Fruit fly (Drosophila melanogaster) whole organism, embryonic: ENCODE measurements around the gene mRRF1.

Source experiments
- Awh ChIP-seq: fragments of 200-800 bp; sonication (Bioruptor generic); IDR thresholded peaks from 2 replicates; pipeline ENCODE4, ENCODE4 v1.3.6; 2022; ENCODE audit warnings: missing biosample characterization, missing genetic modification characterization
- Blimp-1 ChIP-seq: fragments of 200-800 bp; sonication (Bioruptor generic); optimal IDR thresholded peaks from 3 replicates; lab custom pipeline; 2018; ENCODE audit warnings: missing biosample characterization, missing genetic modification characterization, mild to moderate bottlenecking, moderate library complexity, missing genetic modification reagents
- CG10431 ChIP-seq: fragments of 200-800 bp; sonication (Bioruptor generic); optimal IDR thresholded peaks from 3 replicates; lab custom pipeline; 2018; ENCODE audit warnings: missing biosample characterization, mild to moderate bottlenecking, missing genetic modification characterization
- CG12659 ChIP-seq: fragments of 200-800 bp; sonication (Bioruptor generic); optimal IDR thresholded peaks from 3 replicates; lab custom pipeline; 2017; ENCODE audit warnings: mild to moderate bottlenecking, missing biosample characterization, missing genetic modification reagents, missing genetic modification characterization
- CG13894 ChIP-seq: fragments of 200-800 bp; sonication (Bioruptor generic); optimal IDR thresholded peaks from 3 replicates; lab custom pipeline; 2018; ENCODE audit warnings: missing biosample characterization, mild to moderate bottlenecking, missing genetic modification characterization, moderate library complexity
- CG16779 ChIP-seq: fragments of 200-800 bp; sonication (Bioruptor generic); IDR thresholded peaks from 2 replicates; pipeline ENCODE4 v1.3.6; 2022; ENCODE audit warnings: missing biosample characterization, missing genetic modification characterization
- CG18619 ChIP-seq: fragments of 200-800 bp; sonication (Bioruptor generic); optimal IDR thresholded peaks from 3 replicates; lab custom pipeline; 2017; ENCODE audit warnings: missing biosample characterization, mild to moderate bottlenecking, missing genetic modification characterization
- CG2120 ChIP-seq: fragments of 200-800 bp; sonication (Bioruptor generic); optimal IDR thresholded peaks from 3 replicates; lab custom pipeline; 2016; ENCODE audit warnings: missing biosample characterization, missing genetic modification characterization
- CG2875 ChIP-seq: fragments of 200-800 bp; sonication (Bioruptor generic); optimal IDR thresholded peaks from 2 replicates; lab custom pipeline; 2017; ENCODE audit warnings: missing biosample characterization, mild to moderate bottlenecking, missing genetic modification characterization, missing genetic modification reagents
- CG30431 ChIP-seq: fragments of 200-800 bp; sonication (Bioruptor generic); optimal IDR thresholded peaks from 2 replicates; lab custom pipeline; 2017; ENCODE audit warnings: missing biosample characterization, missing genetic modification characterization
- CG3407 ChIP-seq: fragments of 200-800 bp; sonication (Bioruptor generic); optimal IDR thresholded peaks from 2 replicates; lab custom pipeline; 2018; ENCODE audit warnings: missing biosample characterization, mild to moderate bottlenecking, missing genetic modification characterization
- CG3726 ChIP-seq: fragments of 200-800 bp; sonication (Bioruptor generic); IDR thresholded peaks from 3 replicates; pipeline ENCODE4, ENCODE4 v1.3.6; 2022; ENCODE audit warnings: missing biosample characterization, missing genetic modification characterization
- CG4282 ChIP-seq: fragments of 200-800 bp; sonication (Bioruptor generic); optimal IDR thresholded peaks from 2 replicates; lab custom pipeline; 2016; ENCODE audit warnings: missing biosample characterization, missing genetic modification characterization
- CG6175 ChIP-seq: fragments of 200-800 bp; sonication (Bioruptor generic); IDR thresholded peaks from 3 replicates; pipeline ENCODE4 v1.3.6; 2022; ENCODE audit warnings: missing biosample characterization, missing genetic modification characterization
- CG8089 ChIP-seq: fragments of 200-800 bp; sonication (Bioruptor generic); optimal IDR thresholded peaks from 3 replicates; lab custom pipeline; 2016; ENCODE audit warnings: missing biosample characterization, missing genetic modification characterization
- CG9876 ChIP-seq: fragments of 200-800 bp; sonication (Bioruptor generic); optimal IDR thresholded peaks from 2 replicates; lab custom pipeline; 2016; ENCODE audit warnings: missing biosample characterization, missing genetic modification characterization
- CkIIα-i1 ChIP-seq: fragments of 200-800 bp; sonication (Bioruptor generic); IDR thresholded peaks from 2 replicates; pipeline ENCODE4 v1.3.6; 2022; ENCODE audit warnings: missing biosample characterization, missing genetic modification characterization
- HLHmδ ChIP-seq: fragments of 200-800 bp; sonication (Bioruptor generic); optimal IDR thresholded peaks from 2 replicates; lab custom pipeline; 2018; ENCODE audit warnings: missing biosample characterization, mild to moderate bottlenecking, missing genetic modification characterization, moderate library complexity
- NFAT ChIP-seq: fragments of 200-800 bp; sonication (Bioruptor generic); IDR thresholded peaks from 2 replicates; pipeline ENCODE4 v1.3.6; 2022; ENCODE audit warnings: missing biosample characterization, missing genetic modification characterization
- Scr ChIP-seq: fragments of 200-800 bp; sonication (Bioruptor generic); IDR thresholded peaks from 2 replicates; pipeline ENCODE4 v1.3.6; 2022; ENCODE audit warnings: missing biosample characterization, missing genetic modification characterization; ENCODE audit not compliant: partially characterized antibody
- Sin3A ChIP-seq: fragments of >200 bp; optimal IDR thresholded peaks from 2 replicates; lab custom pipeline; 2018
- Spps ChIP-seq: fragments of 200-800 bp; sonication (Bioruptor generic); optimal IDR thresholded peaks from 2 replicates; lab custom pipeline; 2018; ENCODE audit warnings: missing biosample characterization, mild to moderate bottlenecking, missing genetic modification characterization
- Xbp1 ChIP-seq: fragments of 200-800 bp; sonication (Bioruptor generic); optimal IDR thresholded peaks from 3 replicates; lab custom pipeline; 2016; ENCODE audit warnings: missing biosample characterization, mild to moderate bottlenecking, missing genetic modification characterization
- ap ChIP-seq: fragments of 200-800 bp; sonication (Bioruptor generic); IDR thresholded peaks from 2 replicates; pipeline ENCODE4 v1.3.6; 2022; ENCODE audit warnings: missing biosample characterization, missing genetic modification characterization
- az2 ChIP-seq: fragments of 200-800 bp; sonication (Bioruptor generic); optimal IDR thresholded peaks from 3 replicates; lab custom pipeline; 2016; ENCODE audit warnings: missing biosample characterization, missing genetic modification characterization
- chif ChIP-seq, 2 experiments: fragments of 200-800 bp; sonication (Bioruptor generic); optimal IDR thresholded peaks; 3 replicates each; lab custom pipeline; 2016; ENCODE audit warnings: missing biosample characterization in 2 of 2, missing genetic modification characterization in 2 of 2
- dm ChIP-seq: fragments of 200-800 bp; sonication (Bioruptor generic); optimal IDR thresholded peaks from 3 replicates; lab custom pipeline; 2016; ENCODE audit warnings: missing biosample characterization, missing genetic modification characterization
- en ChIP-seq: fragments of 200-800 bp; sonication (Bioruptor generic); optimal IDR thresholded peaks from 2 replicates; lab custom pipeline; 2016; ENCODE audit warnings: missing biosample characterization, missing genetic modification characterization
- esg ChIP-seq: fragments of 200-800 bp; sonication (Bioruptor generic); conservative IDR thresholded peaks from 2 replicates; pipeline ENCODE4 v1.3.6; 2022; ENCODE audit warnings: missing biosample characterization, missing genetic modification characterization
- fu2 ChIP-seq: fragments of 200-800 bp; sonication (Bioruptor generic); optimal IDR thresholded peaks from 2 replicates; lab custom pipeline; 2016; ENCODE audit warnings: missing biosample characterization, missing genetic modification characterization
- gcm2 ChIP-seq: fragments of 200-800 bp; sonication (Bioruptor generic); optimal IDR thresholded peaks from 2 replicates; lab custom pipeline; 2016; ENCODE audit warnings: missing biosample characterization, missing genetic modification characterization
- jing ChIP-seq: fragments of 200-800 bp; sonication (Bioruptor generic); optimal IDR thresholded peaks from 2 replicates; lab custom pipeline; 2018; ENCODE audit warnings: missing biosample characterization, mild to moderate bottlenecking, missing genetic modification characterization
- klu ChIP-seq: fragments of 200-800 bp; sonication (Bioruptor generic); IDR thresholded peaks from 2 replicates; pipeline ENCODE4 v1.3.6; 2022; ENCODE audit warnings: missing biosample characterization, missing genetic modification characterization
- kni ChIP-seq: fragments of 200-800 bp; sonication (Bioruptor generic); optimal IDR thresholded peaks from 3 replicates; lab custom pipeline; 2017; ENCODE audit warnings: mild to moderate bottlenecking, missing biosample characterization, missing genetic modification reagents, missing genetic modification characterization
- mirr ChIP-seq: fragments of 200-800 bp; sonication (Bioruptor generic); optimal IDR thresholded peaks from 3 replicates; lab custom pipeline; 2018; ENCODE audit warnings: missing biosample characterization, mild to moderate bottlenecking, missing genetic modification characterization
- nmo ChIP-seq: fragments of 200-800 bp; sonication (Bioruptor generic); optimal IDR thresholded peaks from 2 replicates; lab custom pipeline; 2018; ENCODE audit warnings: missing biosample characterization, mild to moderate bottlenecking, missing genetic modification characterization, moderate library complexity
- onecut ChIP-seq: fragments of 200-800 bp; sonication (Bioruptor generic); IDR thresholded peaks from 2 replicates; pipeline ENCODE4 v1.3.6; 2022; ENCODE audit warnings: missing biosample characterization, missing genetic modification characterization
- org-1 ChIP-seq: fragments of 200-800 bp; sonication (Bioruptor generic); optimal IDR thresholded peaks from 2 replicates; lab custom pipeline; 2017; ENCODE audit warnings: missing biosample characterization, missing genetic modification characterization
- p53 ChIP-seq: fragments of 200-800 bp; sonication (Bioruptor generic); optimal IDR thresholded peaks from 2 replicates; lab custom pipeline; 2016; ENCODE audit warnings: missing biosample characterization, missing genetic modification characterization
- psq ChIP-seq: fragments of 200-800 bp; sonication (Bioruptor generic); optimal IDR thresholded peaks from 2 replicates; lab custom pipeline; 2017; ENCODE audit warnings: missing biosample characterization, missing genetic modification characterization
- run ChIP-seq: fragments of 200-800 bp; sonication (Bioruptor generic); optimal IDR thresholded peaks from 3 replicates; lab custom pipeline; 2018; ENCODE audit warnings: missing biosample characterization, mild to moderate bottlenecking, missing genetic modification characterization
- sc ChIP-seq, 3 experiments: fragments of >200 bp in 2 of 3; fragments of 200-800 bp in 1 of 3; sonication (Bioruptor generic) in 1 of 3; optimal IDR thresholded peaks; 2 replicates in 2 of 3; 3 replicates in 1 of 3; lab custom pipeline; 2017; ENCODE audit warnings: mild to moderate bottlenecking in 1 of 3, missing biosample characterization in 1 of 3, missing genetic modification characterization in 1 of 3, missing genetic modification reagents in 1 of 3
- seq ChIP-seq: fragments of 200-800 bp; sonication (Bioruptor generic); IDR thresholded peaks from 2 replicates; pipeline ENCODE4 v1.3.6; 2022; ENCODE audit warnings: missing biosample characterization, missing genetic modification characterization
- tio ChIP-seq: fragments of 200-800 bp; sonication (Bioruptor generic); optimal IDR thresholded peaks from 2 replicates; lab custom pipeline; 2017; ENCODE audit warnings: missing biosample characterization, missing genetic modification characterization, inconsistent platforms
- toy ChIP-seq: fragments of 200-800 bp; sonication (Bioruptor generic); IDR thresholded peaks from 2 replicates; pipeline ENCODE4 v1.3.6; 2022; ENCODE audit warnings: missing biosample characterization, missing genetic modification characterization
- trh ChIP-seq: fragments of 200-800 bp; sonication (Bioruptor generic); optimal IDR thresholded peaks from 2 replicates; lab custom pipeline; 2016; ENCODE audit warnings: missing biosample characterization, missing genetic modification characterization
- ttk ChIP-seq: fragments of 200-800 bp; sonication (Bioruptor generic); IDR thresholded peaks from 2 replicates; pipeline ENCODE4 v2.1.2; 2022; ENCODE audit warnings: missing biosample characterization, missing genetic modification characterization
- vnd ChIP-seq: fragments of 200-800 bp; sonication (Bioruptor generic); IDR thresholded peaks from 3 replicates; pipeline ENCODE4 v1.3.6; 2022; ENCODE audit warnings: missing biosample characterization, missing genetic modification characterization; ENCODE audit not compliant: partially characterized antibody
- z ChIP-seq: fragments of 200-800 bp; sonication (Bioruptor generic); IDR thresholded peaks from 3 replicates; pipeline ENCODE4 v1.3.6; 2022; ENCODE audit warnings: missing biosample characterization, missing genetic modification characterization

mRRF1 gene

dm6 chr3L:9377198-9378035 is 13.3 kb downstream of the mRRF1 start, which contains the start of gene Hsp26 (continued):
- TF ChIP-seq Spps (tag; lab: Kevin White, UChicago) (peak; percentile 59), HLHmδ (GFP tag; lab: Kevin White, UChicago) (no peak), CG2120 (peak; percentile 92), dm (GFP tag; lab: Kevin White, UChicago) (peak; percentile 64), vnd (no peak), fu2 (GFP tag; lab: Kevin White, UChicago) (peak; percentile 83), CG16779 (GFP tag; lab: Robert Waterston, UW) (no peak; the same call in 1 of the 2 replicates), CG13894 (tag; lab: Kevin White, UChicago) (peak; percentile 19), CG12659 (GFP tag; lab: Kevin White, UChicago) (peak; percentile 86), kni (GFP tag; lab: Kevin White, UChicago) (no peak), org-1 (GFP tag; lab: Kevin White, UChicago) (peak; percentile 70), CG18619 (GFP tag; lab: Kevin White, UChicago) (peak; percentile 74), CG3407 (GFP tag; lab: Kevin White, UChicago) (peak; percentile 78), jing (GFP tag; lab: Kevin White, UChicago) (peak; percentile 57), nmo (GFP tag; lab: Kevin White, UChicago) (peak; percentile 85), Sin3A (lab: Kevin White, UChicago) (no peak), toy (GFP tag; lab: Robert Waterston, UW) (no peak), CG3726 (GFP tag; lab: Robert Waterston, UW) (0 out of 3 replicates have a peak, but pooled peaks have one; percentile 47), CG4282 (GFP tag; lab: Kevin White, UChicago) (no peak), CG30431 (GFP tag; lab: Kevin White, UChicago) (peak; percentile 18), gcm2 (peak; percentile 58), run (tag; lab: Kevin White, UChicago) (peak; percentile 77), ttk (GFP tag; lab: Robert Waterston, UW) (peak; percentile 73), mirr (GFP tag; lab: Kevin White, UChicago) (no peak), CG9876 (GFP tag; lab: Kevin White, UChicago) (peak; percentile 74), NFAT (GFP tag; lab: Robert Waterston, UW) (peak; percentile 49; the same call in 1 of the 2 replicates), klu (no peak; the same call in 1 of the 2 replicates), az2 (GFP tag; lab: Kevin White, UChicago) (peak; percentile 85), chif (GFP tag; optimal IDR thresholded peaks at IDR 0.05; lab: Kevin White, UChicago) (peak; percentile 81 to 82), CG8089 (GFP tag; lab: Kevin White, UChicago) (peak; percentile 79), Xbp1 (GFP tag; lab: Kevin White, UChicago) (peak; percentile 89), Awh (peak; percentile 75), trh (GFP tag; lab: Kevin White, UChicago) (peak; percentile 48), en (GFP tag; lab: Kevin White, UChicago) (peak; percentile 88), psq (peak; percentile 64), CG2875 (GFP tag; lab: Kevin White, UChicago) (peak; percentile 73), Blimp-1 (GFP tag; lab: Kevin White, UChicago) (peak; percentile 84), ap (peak; percentile 83), p53 (peak; percentile 63), CG6175 (no peak), CG10431 (GFP tag; lab: Kevin White, UChicago) (no peak), esg (peak; percentile 77), Scr (no peak), sc (optimal IDR thresholded peaks at IDR 0.05; lab: Kevin White, UChicago) (no peak), sc (GFP tag; optimal IDR thresholded peaks at IDR 0.05; lab: Kevin White, UChicago) (peak; percentile 72), z (GFP tag; lab: Robert Waterston, UW) (no peak), CkIIα-i1 (GFP tag; lab: Robert Waterston, UW) (no peak), seq (GFP tag; lab: Robert Waterston, UW) (peak; percentile 88), tio (GFP tag; lab: Kevin White, UChicago) (peak; percentile 72), onecut (peak; percentile 67)
